Worm (Caenorhabditis elegans) whole organism, late embryonic: ENCODE results near the gene fipr-27.

Source experiments
- dmd-4 ChIP-seq: sonication (generic microtip); optimal IDR thresholded peaks from 2 replicates; lab custom pipeline; 2016; ENCODE audit warnings: borderline replicate concordance, missing genetic modification characterization, missing compliant biosample characterization
- fkh-10 ChIP-seq: fragments of 150-350 bp; optimal IDR thresholded peaks from 2 replicates; lab custom pipeline; 2014; ENCODE audit warnings: missing biosample characterization, missing genetic modification reagents, missing genetic modification characterization
- lin-11 ChIP-seq: fragments of 200-800 bp; sonication (Bioruptor generic); optimal IDR thresholded peaks from 2 replicates; lab custom pipeline; 2018; ENCODE audit warnings: mild to moderate bottlenecking, missing genetic modification characterization, missing compliant biosample characterization
- pqm-1 ChIP-seq: sonication (generic microtip); optimal IDR thresholded peaks from 2 replicates; lab custom pipeline; 2016; ENCODE audit warnings: missing genetic modification characterization, missing compliant biosample characterization
- unc-86 ChIP-seq: sonication (generic microtip); optimal IDR thresholded peaks from 2 replicates; lab custom pipeline; 2016; ENCODE audit warnings: missing genetic modification characterization, missing compliant biosample characterization

DNA sequence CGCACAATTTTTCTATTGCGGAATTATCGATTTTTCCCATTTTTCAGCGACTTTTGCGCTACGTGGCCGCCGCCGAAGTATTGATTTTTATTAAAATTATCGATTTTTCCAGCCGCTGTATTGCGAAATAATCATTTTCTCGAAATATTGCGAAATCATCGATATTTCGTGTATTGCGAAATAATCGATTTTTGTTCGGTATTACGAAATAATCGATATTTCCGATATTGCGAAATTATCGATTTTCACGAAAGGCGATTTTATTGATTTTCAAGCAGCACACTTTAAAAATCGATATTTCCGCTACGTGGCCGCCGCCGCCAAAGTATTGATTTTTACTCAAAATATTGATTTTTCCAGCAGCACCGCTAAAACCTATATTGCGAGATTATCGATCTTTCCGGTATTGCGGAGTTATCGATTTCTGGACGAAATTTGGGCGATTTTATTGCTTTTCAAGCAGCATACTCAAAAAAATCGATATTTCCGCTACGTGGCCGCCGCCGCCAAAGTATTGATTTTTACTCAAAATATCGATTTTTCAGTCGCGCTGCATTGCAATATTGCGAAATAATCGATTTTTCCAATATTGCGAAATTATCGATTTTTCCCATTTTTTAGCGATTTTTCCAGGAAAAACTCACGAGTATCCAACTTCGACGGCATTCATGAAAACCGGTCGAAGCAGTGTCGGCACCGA lies 14.9 kb downstream of the fipr-27 start:
- TF ChIP-seq lin-11 (no peak), pqm-1 (no peak), fkh-10 (GFP tag; lab: Kevin White, UChicago) (no peak), unc-86 (tag; lab: Kevin White, UChicago) (no peak), dmd-4 (tag; lab: Kevin White, UChicago) (no peak)
